Fruit fly (Drosophila melanogaster) whole organism, embryonic: ENCODE data around the gene CG14062.

Source experiments
- Awh ChIP-seq: fragments of 200-800 bp; sonication (Bioruptor generic); IDR thresholded peaks from 2 replicates; pipeline ENCODE4, ENCODE4 v1.3.6; 2022; ENCODE audit warnings: missing biosample characterization, missing genetic modification characterization
- CG10462 ChIP-seq: fragments of 200-800 bp; sonication (Bioruptor generic); optimal IDR thresholded peaks from 2 replicates; lab custom pipeline; 2016; ENCODE audit warnings: missing biosample characterization, missing genetic modification characterization
- CG11696 ChIP-seq: fragments of 200-800 bp; sonication (Bioruptor generic); IDR thresholded peaks from 2 replicates; pipeline ENCODE4 v1.3.6; 2022; ENCODE audit warnings: missing biosample characterization, missing genetic modification characterization
- CG12236 ChIP-seq: fragments of 200-800 bp; sonication (Bioruptor generic); optimal IDR thresholded peaks from 2 replicates; lab custom pipeline; 2016; ENCODE audit warnings: missing biosample characterization, missing genetic modification characterization
- CG14050 ChIP-seq: fragments of 200-800 bp; sonication (Bioruptor generic); IDR thresholded peaks from 3 replicates; pipeline ENCODE4 v1.3.6; 2022; ENCODE audit warnings: missing biosample characterization, missing genetic modification characterization
- CG1602 ChIP-seq: fragments of 200-800 bp; sonication (Bioruptor generic); optimal IDR thresholded peaks from 3 replicates; lab custom pipeline; 2016; ENCODE audit warnings: missing biosample characterization, missing genetic modification characterization
- CG17912 ChIP-seq: fragments of 200-800 bp; sonication (Bioruptor generic); optimal IDR thresholded peaks from 2 replicates; lab custom pipeline; 2018; ENCODE audit warnings: missing biosample characterization, mild to moderate bottlenecking, missing genetic modification characterization
- CG18599 ChIP-seq: fragments of 200-800 bp; sonication (Bioruptor generic); optimal IDR thresholded peaks from 3 replicates; lab custom pipeline; 2017; ENCODE audit warnings: missing biosample characterization, missing genetic modification characterization, mild to moderate bottlenecking, moderate library complexity, missing genetic modification reagents
- CG18764 ChIP-seq: fragments of 200-800 bp; sonication (Bioruptor generic); optimal IDR thresholded peaks from 3 replicates; lab custom pipeline; 2016; ENCODE audit warnings: missing biosample characterization, missing genetic modification characterization
- CG2199 ChIP-seq: fragments of 200-800 bp; sonication (Bioruptor generic); IDR thresholded peaks from 3 replicates; pipeline ENCODE4 v1.3.6; 2022; ENCODE audit warnings: missing biosample characterization, missing genetic modification characterization
- CG31388 ChIP-seq: fragments of 200-800 bp; sonication (Bioruptor generic); optimal IDR thresholded peaks from 2 replicates; lab custom pipeline; 2016; ENCODE audit warnings: missing biosample characterization, missing genetic modification characterization
- CG3163 ChIP-seq: fragments of 200-800 bp; sonication (Bioruptor generic); optimal IDR thresholded peaks from 3 replicates; lab custom pipeline; 2016; ENCODE audit warnings: missing biosample characterization, missing genetic modification characterization
- CG3726 ChIP-seq: fragments of 200-800 bp; sonication (Bioruptor generic); IDR thresholded peaks from 3 replicates; pipeline ENCODE4, ENCODE4 v1.3.6; 2022; ENCODE audit warnings: missing biosample characterization, missing genetic modification characterization
- CG43689 ChIP-seq: fragments of 200-800 bp; sonication (Bioruptor generic); IDR thresholded peaks from 2 replicates; pipeline ENCODE4 v1.3.6; 2022; ENCODE audit warnings: missing biosample characterization, missing genetic modification characterization
- CG7963 ChIP-seq: fragments of 200-800 bp; sonication (Bioruptor generic); IDR thresholded peaks from 3 replicates; pipeline ENCODE4 v1.3.6; 2022; ENCODE audit warnings: missing biosample characterization, missing genetic modification characterization; ENCODE audit not compliant: partially characterized antibody
- CG8944 ChIP-seq: fragments of 200-800 bp; sonication (Bioruptor generic); optimal IDR thresholded peaks from 3 replicates; lab custom pipeline; 2016; ENCODE audit warnings: missing biosample characterization, missing genetic modification characterization
- CTCF ChIP-seq: fragments of 200-800 bp; sonication (Bioruptor generic); optimal IDR thresholded peaks from 2 replicates; lab custom pipeline; 2017; ENCODE audit warnings: missing biosample characterization, mild to moderate bottlenecking, missing genetic modification characterization, moderate library complexity
- CkIIα-i1 ChIP-seq: fragments of 200-800 bp; sonication (Bioruptor generic); IDR thresholded peaks from 2 replicates; pipeline ENCODE4 v1.3.6; 2022; ENCODE audit warnings: missing biosample characterization, missing genetic modification characterization
- Dbx ChIP-seq: fragments of 200-800 bp; sonication (Bioruptor generic); IDR thresholded peaks from 3 replicates; pipeline ENCODE4 v1.3.6; 2022; ENCODE audit warnings: missing biosample characterization, missing genetic modification characterization
- HLH3B ChIP-seq: fragments of 200-800 bp; sonication (Bioruptor generic); IDR thresholded peaks from 2 replicates; pipeline ENCODE4 v1.3.6; 2022; ENCODE audit warnings: missing biosample characterization, missing genetic modification characterization
- Hand ChIP-seq: fragments of 200-800 bp; sonication (Bioruptor generic); optimal IDR thresholded peaks from 2 replicates; lab custom pipeline; 2017; ENCODE audit warnings: mild to moderate bottlenecking, missing biosample characterization, missing genetic modification reagents, missing genetic modification characterization
- Lhr ChIP-seq: fragments of 200-800 bp; sonication (Bioruptor generic); optimal IDR thresholded peaks from 3 replicates; lab custom pipeline; 2017; ENCODE audit warnings: mild to moderate bottlenecking, missing biosample characterization, missing genetic modification reagents, missing genetic modification characterization
- NC2β ChIP-seq: fragments of 200-800 bp; sonication (Bioruptor generic); optimal IDR thresholded peaks from 2 replicates; lab custom pipeline; 2016; ENCODE audit warnings: missing biosample characterization, missing genetic modification characterization
- Opbp ChIP-seq: fragments of 200-800 bp; sonication (Bioruptor generic); IDR thresholded peaks from 3 replicates; pipeline ENCODE4 v1.3.6; 2022; ENCODE audit warnings: missing biosample characterization, missing genetic modification characterization; ENCODE audit not compliant: partially characterized antibody
- PHDP ChIP-seq: fragments of 200-800 bp; sonication (Bioruptor generic); optimal IDR thresholded peaks from 3 replicates; lab custom pipeline; 2018; ENCODE audit warnings: missing biosample characterization, mild to moderate bottlenecking, missing genetic modification characterization, moderate library complexity
- Ptx1 ChIP-seq: fragments of 200-800 bp; sonication (Bioruptor generic); IDR thresholded peaks from 2 replicates; pipeline ENCODE4 v1.3.6; 2022; ENCODE audit warnings: missing biosample characterization, missing genetic modification characterization
- Rfx ChIP-seq: fragments of 200-800 bp; sonication (Bioruptor generic); IDR thresholded peaks from 2 replicates; pipeline ENCODE4 v1.3.6; 2022; ENCODE audit warnings: missing biosample characterization, missing genetic modification characterization
- Rx ChIP-seq: fragments of 200-800 bp; sonication (Bioruptor generic); IDR thresholded peaks from 2 replicates; pipeline ENCODE4 v1.3.6; 2022; ENCODE audit warnings: missing biosample characterization, missing genetic modification characterization
- Stat92E ChIP-seq, 3 experiments: fragments of >200 bp in 2 of 3; fragments of 200-800 bp in 1 of 3; sonication (Bioruptor generic) in 1 of 3; optimal IDR thresholded peaks; 2 replicates each; lab custom pipeline; 2017 to 2019; ENCODE audit warnings: missing biosample characterization in 3 of 3, missing genetic modification characterization in 3 of 3, mild to moderate bottlenecking in 1 of 3, moderate library complexity in 1 of 3
- TFAM ChIP-seq: fragments of 200-800 bp; sonication (Bioruptor generic); optimal IDR thresholded peaks from 2 replicates; lab custom pipeline; 2017; ENCODE audit warnings: missing biosample characterization, missing genetic modification characterization, inconsistent platforms
- Trl ChIP-seq, 3 experiments: fragments of >200 bp in 2 of 3; fragments of 200-800 bp in 1 of 3; sonication (Bioruptor generic) in 1 of 3; optimal IDR thresholded peaks; 2 replicates in 1 of 3; 3 replicates in 2 of 3; lab custom pipeline; 2016 to 2017; ENCODE audit warnings: missing biosample characterization in 1 of 3, missing genetic modification characterization in 1 of 3
- Vsx1 ChIP-seq: fragments of 200-800 bp; sonication (Bioruptor generic); optimal IDR thresholded peaks from 2 replicates; lab custom pipeline; 2017; ENCODE audit warnings: missing biosample characterization, mild to moderate bottlenecking, missing genetic modification characterization, missing genetic modification reagents
- ato ChIP-seq: fragments of 200-800 bp; sonication (Bioruptor generic); IDR thresholded peaks from 2 replicates; pipeline ENCODE4 v1.3.6; 2022; ENCODE audit warnings: missing biosample characterization, missing genetic modification characterization; ENCODE audit not compliant: partially characterized antibody
- bab2 ChIP-seq: fragments of 200-800 bp; sonication (Bioruptor generic); optimal IDR thresholded peaks from 2 replicates; lab custom pipeline; 2016; ENCODE audit warnings: missing biosample characterization, missing genetic modification characterization
- btn ChIP-seq: fragments of 200-800 bp; sonication (Bioruptor generic); optimal IDR thresholded peaks from 2 replicates; lab custom pipeline; 2016; ENCODE audit warnings: missing biosample characterization, missing genetic modification characterization
- chif ChIP-seq, 2 experiments: fragments of 200-800 bp; sonication (Bioruptor generic); optimal IDR thresholded peaks; 3 replicates each; lab custom pipeline; 2016; ENCODE audit warnings: missing biosample characterization in 2 of 2, missing genetic modification characterization in 2 of 2
- crp ChIP-seq, 2 experiments: fragments of 200-800 bp; sonication (Bioruptor generic); optimal IDR thresholded peaks; 2 replicates in 1 of 2; 3 replicates in 1 of 2; lab custom pipeline; 2017; ENCODE audit warnings: missing biosample characterization in 2 of 2, missing genetic modification characterization in 2 of 2, mild to moderate bottlenecking in 1 of 2, moderate library complexity in 1 of 2
- da ChIP-seq: fragments of 200-800 bp; sonication (Bioruptor generic); optimal IDR thresholded peaks from 2 replicates; lab custom pipeline; 2016; ENCODE audit warnings: missing biosample characterization, missing genetic modification characterization
- dan ChIP-seq: fragments of 200-800 bp; sonication (Bioruptor generic); IDR thresholded peaks from 2 replicates; pipeline ENCODE4 v1.3.6; 2022; ENCODE audit warnings: missing biosample characterization, missing genetic modification characterization
- fru ChIP-seq: fragments of >200 bp; optimal IDR thresholded peaks from 2 replicates; lab custom pipeline; 2017
- grau ChIP-seq: fragments of 200-800 bp; optimal IDR thresholded peaks from 3 replicates; lab custom pipeline; 2019; ENCODE audit warnings: missing biosample characterization, mild to moderate bottlenecking, missing genetic modification characterization, moderate library complexity
- grn ChIP-seq: fragments of 200-800 bp; sonication (Bioruptor generic); optimal IDR thresholded peaks from 3 replicates; lab custom pipeline; 2017; ENCODE audit warnings: missing biosample characterization, missing genetic modification characterization
- gsb-n ChIP-seq: fragments of 200-800 bp; sonication (Bioruptor generic); optimal IDR thresholded peaks from 3 replicates; lab custom pipeline; 2018; ENCODE audit warnings: missing biosample characterization, mild to moderate bottlenecking, missing genetic modification characterization
- hb ChIP-seq: fragments of 200-800 bp; sonication (Bioruptor generic); IDR thresholded peaks from 3 replicates; pipeline ENCODE4 v1.3.6; 2022; ENCODE audit warnings: missing biosample characterization, missing genetic modification characterization; ENCODE audit not compliant: partially characterized antibody
- kah ChIP-seq: fragments of 200-800 bp; sonication (Bioruptor generic); optimal IDR thresholded peaks from 2 replicates; lab custom pipeline; 2018; ENCODE audit warnings: missing biosample characterization, mild to moderate bottlenecking, missing genetic modification characterization
- ranshi ChIP-seq: fragments of 200-800 bp; sonication (Bioruptor generic); IDR thresholded peaks from 2 replicates; pipeline ENCODE4 v1.3.6; 2022; ENCODE audit warnings: missing biosample characterization, missing genetic modification characterization
- sens ChIP-seq: fragments of 200-800 bp; sonication (Bioruptor generic); peaks from one replicate; lab custom pipeline; 2016; ENCODE audit warnings: missing biosample characterization, missing genetic modification characterization
- so ChIP-seq: fragments of 200-800 bp; sonication (Bioruptor generic); IDR thresholded peaks from 3 replicates; pipeline ENCODE4 v1.3.6; 2022; ENCODE audit warnings: missing biosample characterization, missing genetic modification characterization
- tgo ChIP-seq: fragments of 200-800 bp; sonication (Bioruptor generic); IDR thresholded peaks from 3 replicates; pipeline ENCODE4 v1.3.6; 2022; ENCODE audit warnings: missing biosample characterization, missing genetic modification characterization
- tio ChIP-seq: fragments of 200-800 bp; sonication (Bioruptor generic); optimal IDR thresholded peaks from 2 replicates; lab custom pipeline; 2017; ENCODE audit warnings: missing biosample characterization, missing genetic modification characterization, inconsistent platforms
- tx ChIP-seq: fragments of 200-800 bp; sonication (Bioruptor generic); optimal IDR thresholded peaks from 2 replicates; lab custom pipeline; 2016; ENCODE audit warnings: missing biosample characterization, missing genetic modification characterization
- z ChIP-seq: fragments of 200-800 bp; sonication (Bioruptor generic); IDR thresholded peaks from 3 replicates; pipeline ENCODE4 v1.3.6; 2022; ENCODE audit warnings: missing biosample characterization, missing genetic modification characterization

CG14062 gene

DNA sequence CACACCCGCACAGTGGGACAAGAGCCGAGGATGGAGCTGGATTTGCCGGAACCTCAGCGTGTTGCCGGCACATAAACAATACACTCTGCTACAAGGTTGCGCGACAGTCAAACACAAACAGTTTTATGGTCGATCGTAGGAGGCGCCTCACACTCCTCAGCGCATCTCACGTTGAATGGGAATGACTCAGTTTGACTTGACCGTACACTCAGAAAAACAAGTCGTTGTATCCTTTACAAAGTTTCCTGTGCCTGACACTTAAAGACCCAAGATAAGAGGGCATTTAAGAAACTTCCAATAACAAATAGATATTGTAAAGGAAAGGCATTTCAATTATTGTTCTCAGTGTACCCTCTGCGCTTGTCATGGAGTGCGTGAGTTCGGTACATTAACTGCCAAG lies 10.9 kb downstream of the CG14062 start (continued):
- TF ChIP-seq Opbp (GFP tag; lab: Robert Waterston, UW) (no peak), CG2199 (GFP tag; lab: Robert Waterston, UW) (0 out of 3 replicates have a peak, but pooled peaks have one; percentile 40), btn (GFP tag; lab: Kevin White, UChicago) (peak; percentile 62), PHDP (tag; lab: Kevin White, UChicago) (peak; percentile 7), CG1602 (GFP tag; lab: Kevin White, UChicago) (peak; percentile 13), Vsx1 (GFP tag; lab: Kevin White, UChicago) (no peak), CG43689 (GFP tag; lab: Robert Waterston, UW) (no peak), grau (tag; lab: Kevin White, UChicago) (peak; percentile 40), gsb-n (tag; lab: Kevin White, UChicago) (peak; percentile 44), so (GFP tag; lab: Robert Waterston, UW) (no peak), Trl (optimal IDR thresholded peaks at IDR 0.05; lab: Kevin White, UChicago) (no peak), Trl (GFP tag; optimal IDR thresholded peaks at IDR 0.05; lab: Kevin White, UChicago) (peak; percentile 55), grn (no peak), ranshi (GFP tag; lab: Robert Waterston, UW) (peak; percentile 64; the same call in 1 of the 2 replicates), kah (GFP tag; lab: Kevin White, UChicago) (no peak), NC2β (peak; percentile 26), crp (GFP tag; optimal IDR thresholded peaks at IDR 0.05; lab: Kevin White, UChicago) (no peak), Dbx (GFP tag; lab: Robert Waterston, UW) (0 out of 3 replicates have a peak, but pooled peaks have one; percentile 52), CG18599 (GFP tag; lab: Kevin White, UChicago) (peak; percentile 76), CG10462 (GFP tag; lab: Kevin White, UChicago) (no peak), HLH3B (GFP tag; lab: Robert Waterston, UW) (peak; percentile 59; the same call in 1 of the 2 replicates), Awh (GFP tag; lab: Robert Waterston, UW) (0 out of 2 replicates have a peak, but pooled peaks have one; percentile 32), Lhr (GFP tag; lab: Kevin White, UChicago) (no peak), CG18764 (GFP tag; lab: Kevin White, UChicago) (peak; percentile 53), CG14050 (GFP tag; lab: Robert Waterston, UW) (no peak), Rx (GFP tag; lab: Robert Waterston, UW) (no peak), CG8944 (peak; percentile 64), ato (no peak), da (GFP tag; lab: Kevin White, UChicago) (no peak), tio (no peak), CG3726 (peak; percentile 72; the same call in 2 of the 3 replicates), bab2 (GFP tag; lab: Kevin White, UChicago) (peak; percentile 34), CTCF (GFP tag; lab: Kevin White, UChicago) (no peak), chif (GFP tag; optimal IDR thresholded peaks at IDR 0.05; lab: Kevin White, UChicago) (peak; percentile 63 to 76), hb (no peak), CG12236 (GFP tag; lab: Kevin White, UChicago) (no peak), CG11696 (GFP tag; lab: Robert Waterston, UW) (0 out of 2 replicates have a peak, but pooled peaks have one; percentile 20), Hand (GFP tag; lab: Kevin White, UChicago) (no peak), CG17912 (no peak), fru (lab: Kevin White, UChicago) (no peak), sens (peak; percentile 87), TFAM (GFP tag; lab: Kevin White, UChicago) (no peak), tgo (peak; percentile 48; the same call in 2 of the 3 replicates), Ptx1 (peak; percentile 61), CG3163 (peak; percentile 26), CkIIα-i1 (GFP tag; lab: Robert Waterston, UW) (no peak), dan (0 out of 2 replicates have a peak, but pooled peaks have one; percentile 36), tx (GFP tag; lab: Kevin White, UChicago) (no peak), Stat92E (GFP tag; optimal IDR thresholded peaks at IDR 0.05; lab: Kevin White, UChicago) (no peak), Rfx (GFP tag; lab: Robert Waterston, UW) (peak; percentile 51; the same call in 1 of the 2 replicates), CG7963 (GFP tag; lab: Robert Waterston, UW) (no peak), CG31388 (GFP tag; lab: Kevin White, UChicago) (no peak), z (GFP tag; lab: Robert Waterston, UW) (no peak)
